Fruit fly (Drosophila melanogaster) whole organism, embryonic: Measurements from ENCODE around the gene SCAR.

Experiments used
- Bgb ChIP-seq: fragments of 200-800 bp; sonication (Bioruptor generic); IDR thresholded peaks from 2 replicates; pipeline ENCODE4 v1.3.6; 2022; ENCODE audit warnings: missing biosample characterization, missing genetic modification characterization; ENCODE audit not compliant: partially characterized antibody
- CG1024 ChIP-seq: fragments of 200-800 bp; sonication (Bioruptor generic); IDR thresholded peaks from 2 replicates; pipeline ENCODE4 v1.3.6; 2022; ENCODE audit warnings: missing biosample characterization, missing genetic modification characterization
- CG10321 ChIP-seq: fragments of 200-800 bp; sonication (Bioruptor generic); IDR thresholded peaks from 2 replicates; pipeline ENCODE4 v1.3.6; 2022; ENCODE audit warnings: missing biosample characterization, missing genetic modification characterization
- CG10654 ChIP-seq: fragments of 200-800 bp; sonication (Bioruptor generic); optimal IDR thresholded peaks from 2 replicates; lab custom pipeline; 2016; ENCODE audit warnings: missing biosample characterization, missing genetic modification characterization
- CG11398 ChIP-seq: fragments of 200-800 bp; sonication (Bioruptor generic); optimal IDR thresholded peaks from 2 replicates; lab custom pipeline; 2016; ENCODE audit warnings: missing biosample characterization, missing genetic modification characterization
- CG11695 ChIP-seq: fragments of 200-800 bp; sonication (Bioruptor generic); IDR thresholded peaks from 3 replicates; pipeline ENCODE4 v1.3.6; 2022; ENCODE audit warnings: missing biosample characterization, missing genetic modification characterization
- CG13424 ChIP-seq: fragments of 200-800 bp; sonication (Bioruptor generic); optimal IDR thresholded peaks from 2 replicates; lab custom pipeline; 2019; ENCODE audit warnings: missing biosample characterization, mild to moderate bottlenecking, missing genetic modification characterization, moderate library complexity
- CG13624 ChIP-seq: fragments of 200-800 bp; sonication (Bioruptor generic); optimal IDR thresholded peaks from 2 replicates; lab custom pipeline; 2016; ENCODE audit warnings: missing biosample characterization, missing genetic modification characterization
- CG14860 ChIP-seq: fragments of 200-800 bp; sonication (Bioruptor generic); IDR thresholded peaks from 3 replicates; pipeline ENCODE4 v1.3.6; 2022; ENCODE audit warnings: missing biosample characterization, missing genetic modification characterization; ENCODE audit not compliant: partially characterized antibody
- CG15514 ChIP-seq: fragments of 200-800 bp; sonication (Bioruptor generic); optimal IDR thresholded peaks from 3 replicates; lab custom pipeline; 2017; ENCODE audit warnings: missing biosample characterization, missing genetic modification characterization, mild to moderate bottlenecking, moderate library complexity, missing genetic modification reagents
- CG1602 ChIP-seq: fragments of 200-800 bp; sonication (Bioruptor generic); optimal IDR thresholded peaks from 3 replicates; lab custom pipeline; 2016; ENCODE audit warnings: missing biosample characterization, missing genetic modification characterization
- CG17385 ChIP-seq: fragments of 200-800 bp; sonication (Bioruptor generic); optimal IDR thresholded peaks from 3 replicates; lab custom pipeline; 2018; ENCODE audit warnings: missing biosample characterization, mild to moderate bottlenecking, missing genetic modification characterization
- CG17612 ChIP-seq: fragments of 200-800 bp; sonication (Bioruptor generic); IDR thresholded peaks from 2 replicates; pipeline ENCODE4 v1.3.6; 2022; ENCODE audit warnings: missing biosample characterization, missing genetic modification characterization
- CG18619 ChIP-seq: fragments of 200-800 bp; sonication (Bioruptor generic); optimal IDR thresholded peaks from 3 replicates; lab custom pipeline; 2017; ENCODE audit warnings: missing biosample characterization, mild to moderate bottlenecking, missing genetic modification characterization
- CG2129 ChIP-seq: fragments of 200-800 bp; sonication (Bioruptor generic); IDR thresholded peaks from 2 replicates; pipeline ENCODE4 v1.3.6; 2022; ENCODE audit warnings: missing biosample characterization, missing genetic modification characterization; ENCODE audit not compliant: partially characterized antibody
- CG30020 ChIP-seq: fragments of 200-800 bp; optimal IDR thresholded peaks from 2 replicates; lab custom pipeline; 2019; ENCODE audit warnings: missing biosample characterization, mild to moderate bottlenecking, missing genetic modification characterization, moderate library complexity
- CG31388 ChIP-seq: fragments of 200-800 bp; sonication (Bioruptor generic); optimal IDR thresholded peaks from 2 replicates; lab custom pipeline; 2016; ENCODE audit warnings: missing biosample characterization, missing genetic modification characterization
- CG32532 ChIP-seq: fragments of 200-800 bp; sonication (Bioruptor generic); IDR thresholded peaks from 2 replicates; pipeline ENCODE4 v1.3.6; 2022; ENCODE audit warnings: missing biosample characterization, missing genetic modification characterization
- CG33213 ChIP-seq: fragments of 200-800 bp; sonication (Bioruptor generic); optimal IDR thresholded peaks from 3 replicates; lab custom pipeline; 2016; ENCODE audit warnings: missing biosample characterization, missing genetic modification characterization
- CG34376 ChIP-seq: fragments of 200-800 bp; sonication (Bioruptor generic); optimal IDR thresholded peaks from 2 replicates; lab custom pipeline; 2018; ENCODE audit warnings: missing biosample characterization, mild to moderate bottlenecking, missing genetic modification characterization
- CG4328 ChIP-seq: fragments of 200-800 bp; sonication (Bioruptor generic); optimal IDR thresholded peaks from 3 replicates; lab custom pipeline; 2017; ENCODE audit warnings: missing biosample characterization, missing genetic modification reagents, missing genetic modification characterization
- CG4820 ChIP-seq: fragments of 200-800 bp; sonication (Bioruptor generic); optimal IDR thresholded peaks from 3 replicates; lab custom pipeline; 2016; ENCODE audit warnings: missing biosample characterization, missing genetic modification characterization
- CG6813 ChIP-seq: fragments of 200-800 bp; sonication (Bioruptor generic); optimal IDR thresholded peaks from 2 replicates; lab custom pipeline; 2017; ENCODE audit warnings: missing biosample characterization, missing genetic modification characterization, mild to moderate bottlenecking, moderate library complexity, missing genetic modification reagents
- CG7271 ChIP-seq: fragments of 200-800 bp; sonication (Bioruptor generic); optimal IDR thresholded peaks from 2 replicates; lab custom pipeline; 2018; ENCODE audit warnings: missing biosample characterization, mild to moderate bottlenecking, missing genetic modification characterization, moderate library complexity
- D ChIP-seq, 2 experiments: fragments of 200-800 bp in 1 of 2; fragments of >200 bp in 1 of 2; sonication (Bioruptor generic) in 1 of 2; optimal IDR thresholded peaks; 2 replicates in 1 of 2; 3 replicates in 1 of 2; lab custom pipeline; 2017; ENCODE audit warnings: mild to moderate bottlenecking in 1 of 2, missing biosample characterization in 1 of 2, missing genetic modification characterization in 1 of 2, missing genetic modification reagents in 1 of 2
- Ets65A ChIP-seq: fragments of 200-800 bp; sonication (Bioruptor generic); peaks from one replicate; lab custom pipeline; 2016; ENCODE audit warnings: missing biosample characterization, missing genetic modification characterization
- Hr3 ChIP-seq: fragments of 200-800 bp; sonication (Bioruptor generic); optimal IDR thresholded peaks from 3 replicates; lab custom pipeline; 2016; ENCODE audit warnings: missing biosample characterization, missing genetic modification characterization
- NFAT ChIP-seq: fragments of 200-800 bp; sonication (Bioruptor generic); IDR thresholded peaks from 2 replicates; pipeline ENCODE4 v1.3.6; 2022; ENCODE audit warnings: missing biosample characterization, missing genetic modification characterization
- Sin3A ChIP-seq: fragments of >200 bp; optimal IDR thresholded peaks from 2 replicates; lab custom pipeline; 2018
- Trl ChIP-seq, 3 experiments: fragments of >200 bp in 2 of 3; fragments of 200-800 bp in 1 of 3; sonication (Bioruptor generic) in 1 of 3; optimal IDR thresholded peaks; 2 replicates in 1 of 3; 3 replicates in 2 of 3; lab custom pipeline; 2016 to 2017; ENCODE audit warnings: missing biosample characterization in 1 of 3, missing genetic modification characterization in 1 of 3
- ac ChIP-seq: fragments of 200-800 bp; sonication (Bioruptor generic); optimal IDR thresholded peaks from 3 replicates; lab custom pipeline; 2017; ENCODE audit warnings: missing biosample characterization, mild to moderate bottlenecking, missing genetic modification characterization
- amos ChIP-seq: fragments of 200-800 bp; sonication (Bioruptor generic); IDR thresholded peaks from 2 replicates; pipeline ENCODE4 v1.3.6; 2022; ENCODE audit warnings: missing biosample characterization, missing genetic modification characterization; ENCODE audit not compliant: partially characterized antibody
- aop ChIP-seq: fragments of 200-800 bp; sonication (Bioruptor generic); IDR thresholded peaks from 2 replicates; pipeline ENCODE4 v1.3.6; 2022; ENCODE audit warnings: missing biosample characterization, missing genetic modification characterization
- bowl ChIP-seq: fragments of 200-800 bp; sonication (Bioruptor generic); IDR thresholded peaks from 2 replicates; pipeline ENCODE4 v1.3.6; 2022; ENCODE audit warnings: missing biosample characterization, missing genetic modification characterization
- caup ChIP-seq: fragments of 200-800 bp; sonication (Bioruptor generic); optimal IDR thresholded peaks from 3 replicates; lab custom pipeline; 2017; ENCODE audit warnings: missing biosample characterization, mild to moderate bottlenecking, missing genetic modification characterization, moderate library complexity; ENCODE audit not compliant: severe bottlenecking
- cwo ChIP-seq: fragments of 200-800 bp; sonication (Bioruptor generic); optimal IDR thresholded peaks from 3 replicates; lab custom pipeline; 2017; ENCODE audit warnings: missing biosample characterization, missing genetic modification characterization, mild to moderate bottlenecking, moderate library complexity, missing genetic modification reagents
- dimm ChIP-seq: fragments of 200-800 bp; sonication (Bioruptor generic); IDR thresholded peaks from 2 replicates; pipeline ENCODE4 v1.3.6; 2022; ENCODE audit warnings: missing biosample characterization, missing genetic modification characterization
- esg ChIP-seq: fragments of 200-800 bp; sonication (Bioruptor generic); conservative IDR thresholded peaks from 2 replicates; pipeline ENCODE4 v1.3.6; 2022; ENCODE audit warnings: missing biosample characterization, missing genetic modification characterization
- gsb-n ChIP-seq: fragments of 200-800 bp; sonication (Bioruptor generic); optimal IDR thresholded peaks from 3 replicates; lab custom pipeline; 2018; ENCODE audit warnings: missing biosample characterization, mild to moderate bottlenecking, missing genetic modification characterization
- knrl ChIP-seq: fragments of 200-800 bp; sonication (Bioruptor generic); IDR thresholded peaks from 3 replicates; pipeline ENCODE4 v1.3.6; 2022; ENCODE audit warnings: missing biosample characterization, missing genetic modification characterization; ENCODE audit not compliant: partially characterized antibody
- oc ChIP-seq: fragments of 200-800 bp; sonication (Bioruptor generic); optimal IDR thresholded peaks from 2 replicates; lab custom pipeline; 2018; ENCODE audit warnings: missing biosample characterization, mild to moderate bottlenecking, missing genetic modification characterization, moderate library complexity
- scrt ChIP-seq: fragments of 200-800 bp; sonication (Bioruptor generic); optimal IDR thresholded peaks from 2 replicates; lab custom pipeline; 2018; ENCODE audit warnings: missing biosample characterization, mild to moderate bottlenecking, missing genetic modification characterization, moderate library complexity
- sens ChIP-seq: fragments of 200-800 bp; sonication (Bioruptor generic); peaks from one replicate; lab custom pipeline; 2016; ENCODE audit warnings: missing biosample characterization, missing genetic modification characterization
- sim ChIP-seq: fragments of 200-800 bp; sonication (Bioruptor generic); IDR thresholded peaks from 2 replicates; pipeline ENCODE4 v1.3.6; 2022; ENCODE audit warnings: missing biosample characterization, missing genetic modification characterization
- sima ChIP-seq: fragments of 200-800 bp; sonication (Bioruptor generic); optimal IDR thresholded peaks from 2 replicates; lab custom pipeline; 2016; ENCODE audit warnings: missing biosample characterization, missing genetic modification characterization
- sna ChIP-seq: fragments of 200-800 bp; sonication (Bioruptor generic); IDR thresholded peaks from 2 replicates; pipeline ENCODE4 v1.3.6; 2022; ENCODE audit warnings: missing biosample characterization, missing genetic modification characterization; ENCODE audit not compliant: partially characterized antibody
- sqz ChIP-seq: fragments of 200-800 bp; sonication (Bioruptor generic); optimal IDR thresholded peaks from 3 replicates; lab custom pipeline; 2018; ENCODE audit warnings: missing biosample characterization, mild to moderate bottlenecking, missing genetic modification characterization
- vnd ChIP-seq: fragments of 200-800 bp; sonication (Bioruptor generic); IDR thresholded peaks from 3 replicates; pipeline ENCODE4 v1.3.6; 2022; ENCODE audit warnings: missing biosample characterization, missing genetic modification characterization; ENCODE audit not compliant: partially characterized antibody
- vvl ChIP-seq: fragments of 200-800 bp; sonication (Bioruptor generic); IDR thresholded peaks from 2 replicates; pipeline ENCODE4 v1.3.6; 2022; ENCODE audit warnings: missing biosample characterization, missing genetic modification characterization

SCAR gene

dm6 chr2L:10986138-10986537 is 9.6 kb downstream of the SCAR start (continued):
- no peak for TF ChIP-seq CG34376
- no peak for TF ChIP-seq CG7271 (tag; lab: Kevin White, UChicago)
- 0 out of 2 replicates have a peak, but pooled peaks have one; percentile 28 for TF ChIP-seq vvl (GFP tag; lab: Robert Waterston, UW)
- peak; percentile 11 for TF ChIP-seq CG13424 (tag; lab: Kevin White, UChicago)
- TF ChIP-seq sna (GFP tag; lab: Robert Waterston, UW), result no peak
- TF ChIP-seq Ets65A (GFP tag; lab: Kevin White, UChicago), result peak; percentile 77
- TF ChIP-seq Bgb (GFP tag; lab: Robert Waterston, UW), result no peak
- TF ChIP-seq CG10321 (GFP tag; lab: Robert Waterston, UW), result peak; percentile 72
- 0 out of 2 replicates have a peak, but pooled peaks have one; percentile 9 for TF ChIP-seq bowl (GFP tag; lab: Robert Waterston, UW)
- TF ChIP-seq amos (GFP tag; lab: Robert Waterston, UW), result no peak
- TF ChIP-seq CG14860 (GFP tag; lab: Robert Waterston, UW), result no peak
- no peak for TF ChIP-seq CG2129 (GFP tag; lab: Robert Waterston, UW)
- peak; percentile 75 for TF ChIP-seq cwo
- peak; percentile 36 for TF ChIP-seq caup (GFP tag; lab: Kevin White, UChicago)
- no peak for TF ChIP-seq oc (tag; lab: Kevin White, UChicago)
- peak; percentile 34 for TF ChIP-seq CG6813
- TF ChIP-seq vnd (GFP tag; lab: Robert Waterston, UW), result no peak
- no peak for TF ChIP-seq CG17385 (GFP tag; lab: Kevin White, UChicago)
- TF ChIP-seq CG1602 (GFP tag; lab: Kevin White, UChicago), result peak; percentile 4
- TF ChIP-seq esg (GFP tag; lab: Robert Waterston, UW), result peak; percentile 39
- peak; percentile 44 for TF ChIP-seq CG4328 (GFP tag; lab: Kevin White, UChicago)
- no peak for TF ChIP-seq CG15514
- no peak for TF ChIP-seq CG31388 (GFP tag; lab: Kevin White, UChicago)
- no peak for TF ChIP-seq CG30020 (tag; lab: Kevin White, UChicago)
- TF ChIP-seq CG33213, result peak; percentile 13
- no peak for TF ChIP-seq Hr3 (GFP tag; lab: Kevin White, UChicago)
- peak; percentile 17; the same call in 1 of the 2 replicates for TF ChIP-seq dimm (GFP tag; lab: Robert Waterston, UW)
- TF ChIP-seq sens (GFP tag; lab: Kevin White, UChicago), result peak; percentile 89
- peak; percentile 58; the same call in 1 of the 3 replicates for TF ChIP-seq CG11695 (GFP tag; lab: Robert Waterston, UW)
- peak; percentile 3 for TF ChIP-seq CG13624 (GFP tag; lab: Kevin White, UChicago)
- TF ChIP-seq D (optimal IDR thresholded peaks at IDR 0.05; lab: Kevin White, UChicago), result no peak
- TF ChIP-seq D (GFP tag; optimal IDR thresholded peaks at IDR 0.05; lab: Kevin White, UChicago), result peak; percentile 40
- no peak for TF ChIP-seq sim (GFP tag; lab: Robert Waterston, UW)
- peak; percentile 26; the same call in 1 of the 2 replicates for TF ChIP-seq CG17612 (GFP tag; lab: Robert Waterston, UW)
- peak; percentile 72 for TF ChIP-seq CG32532 (GFP tag; lab: Robert Waterston, UW)
- TF ChIP-seq CG10654, result no peak
- TF ChIP-seq CG18619 (GFP tag; lab: Kevin White, UChicago), result no peak
- TF ChIP-seq Sin3A (lab: Kevin White, UChicago), result no peak
- peak; percentile 70 for TF ChIP-seq CG1024 (GFP tag; lab: Robert Waterston, UW)
- peak; percentile 19; the same call in 1 of the 3 replicates for TF ChIP-seq knrl
- TF ChIP-seq aop (GFP tag; lab: Robert Waterston, UW), result no peak
- TF ChIP-seq CG11398 (GFP tag; lab: Kevin White, UChicago), result no peak
- TF ChIP-seq NFAT (GFP tag; lab: Robert Waterston, UW), result peak; percentile 66
- peak; percentile 6 for TF ChIP-seq scrt (GFP tag; lab: Kevin White, UChicago)
- TF ChIP-seq gsb-n (tag; lab: Kevin White, UChicago), result no peak
- peak; percentile 76 for TF ChIP-seq sqz
- TF ChIP-seq Trl (optimal IDR thresholded peaks at IDR 0.05; lab: Kevin White, UChicago), result no peak
- TF ChIP-seq Trl (GFP tag; optimal IDR thresholded peaks at IDR 0.05; lab: Kevin White, UChicago), result peak; percentile 24
- peak; percentile 38 for TF ChIP-seq CG4820 (GFP tag; lab: Kevin White, UChicago)
- no peak for TF ChIP-seq ac (GFP tag; lab: Kevin White, UChicago)
- TF ChIP-seq sima (GFP tag; lab: Kevin White, UChicago), result no peak
